Worm (Caenorhabditis elegans) whole organism, late embryonic: Measurements from ENCODE around the gene R52.4.
"Not testable (repeated sequence)": the region's sequence is repeated elsewhere in the genome, so short reads cannot be mapped to it uniquely, and the experiment has no call there.

Experiments
- C08G9.2 ChIP-seq: sonication (generic microtip); optimal IDR thresholded peaks from 2 replicates; lab custom pipeline; 2016; ENCODE audit warnings: mild to moderate bottlenecking, missing genetic modification characterization, moderate library complexity, missing compliant biosample characterization
- F13H6.1 ChIP-seq: sonication (generic microtip); optimal IDR thresholded peaks from 2 replicates; lab custom pipeline; 2016; ENCODE audit warnings: missing genetic modification characterization, missing compliant biosample characterization
- K02D7.2 ChIP-seq: sonication (generic microtip); optimal IDR thresholded peaks from 2 replicates; lab custom pipeline; 2017; ENCODE audit warnings: mild to moderate bottlenecking, missing genetic modification characterization, missing compliant biosample characterization
- K09A11.1 ChIP-seq: sonication (generic microtip); optimal IDR thresholded peaks from 2 replicates; lab custom pipeline; 2017; ENCODE audit warnings: antibody characterized with exemption, mild to moderate bottlenecking, missing genetic modification characterization, missing compliant biosample characterization; ENCODE audit not compliant: insufficient read depth
- Y22D7AL.16 ChIP-seq: sonication (generic microtip); optimal IDR thresholded peaks from 2 replicates; lab custom pipeline; 2016; ENCODE audit warnings: missing genetic modification characterization, missing compliant biosample characterization
- ama-1 ChIP-seq: fragments of 150-350 bp; optimal IDR thresholded peaks from 2 replicates; lab custom pipeline; 2014
- ceh-14 ChIP-seq: sonication (generic microtip); optimal IDR thresholded peaks from 2 replicates; lab custom pipeline; 2016; ENCODE audit warnings: missing genotype, missing genetic modification characterization, missing compliant biosample characterization
- ceh-19 ChIP-seq: fragments of 200-800 bp; sonication (Bioruptor generic); optimal IDR thresholded peaks from 2 replicates; lab custom pipeline; 2018; ENCODE audit warnings: mild to moderate bottlenecking, missing genetic modification characterization, missing compliant biosample characterization
- ceh-2 ChIP-seq: sonication (generic microtip); optimal IDR thresholded peaks from 2 replicates; lab custom pipeline; 2016; ENCODE audit warnings: missing genotype, missing genetic modification characterization, missing compliant biosample characterization
- ceh-24 ChIP-seq: sonication (generic microtip); optimal IDR thresholded peaks from 2 replicates; lab custom pipeline; 2016; ENCODE audit warnings: mild to moderate bottlenecking, missing genetic modification characterization, missing compliant biosample characterization
- ceh-31 ChIP-seq: sonication (generic microtip); optimal IDR thresholded peaks from 2 replicates; lab custom pipeline; 2016; ENCODE audit warnings: missing genetic modification characterization, missing compliant biosample characterization
- ceh-34 ChIP-seq: sonication (generic microtip); optimal IDR thresholded peaks from 2 replicates; lab custom pipeline; 2016; ENCODE audit warnings: mild to moderate bottlenecking, missing genetic modification characterization, missing compliant biosample characterization
- ceh-9 ChIP-seq: sonication (generic microtip); optimal IDR thresholded peaks from 2 replicates; lab custom pipeline; 2016; ENCODE audit warnings: mild to moderate bottlenecking, missing genetic modification characterization, inconsistent platforms, missing compliant biosample characterization
- che-1 ChIP-seq: sonication (generic microtip); optimal IDR thresholded peaks from 2 replicates; lab custom pipeline; 2016; ENCODE audit warnings: mild to moderate bottlenecking, missing genetic modification characterization, missing compliant biosample characterization
- dve-1 ChIP-seq: sonication (generic microtip); optimal IDR thresholded peaks from 2 replicates; lab custom pipeline; 2017; ENCODE audit warnings: antibody characterized with exemption, mild to moderate bottlenecking, missing genetic modification characterization, missing compliant biosample characterization
- elt-4 ChIP-seq: sonication (generic microtip); optimal IDR thresholded peaks from 2 replicates; lab custom pipeline; 2016; ENCODE audit warnings: missing genetic modification characterization, missing compliant biosample characterization
- ets-4 ChIP-seq: sonication (generic microtip); optimal IDR thresholded peaks from 2 replicates; lab custom pipeline; 2016; ENCODE audit warnings: missing genetic modification characterization, missing compliant biosample characterization
- eyg-1 ChIP-seq: sonication (generic microtip); optimal IDR thresholded peaks from 2 replicates; lab custom pipeline; 2016; ENCODE audit warnings: missing genotype, missing genetic modification characterization, missing compliant biosample characterization
- fax-1 ChIP-seq: sonication (generic microtip); optimal IDR thresholded peaks from 2 replicates; lab custom pipeline; 2016; ENCODE audit warnings: missing genotype, missing genetic modification characterization, missing compliant biosample characterization
- fkh-6 ChIP-seq: sonication (generic microtip); optimal IDR thresholded peaks from 2 replicates; lab custom pipeline; 2016; ENCODE audit warnings: missing genetic modification characterization, missing compliant biosample characterization
- gmeb-2 ChIP-seq: sonication (generic microtip); optimal IDR thresholded peaks from 2 replicates; lab custom pipeline; 2016; ENCODE audit warnings: missing genetic modification characterization, inconsistent platforms, missing compliant biosample characterization
- hlh-30 ChIP-seq: sonication (generic microtip); optimal IDR thresholded peaks from 2 replicates; lab custom pipeline; 2017; ENCODE audit warnings: antibody characterized with exemption, missing genetic modification characterization, missing compliant biosample characterization; ENCODE audit not compliant: insufficient read depth
- hlh-6 ChIP-seq: sonication (generic microtip); optimal IDR thresholded peaks from 2 replicates; lab custom pipeline; 2016; ENCODE audit warnings: missing genotype, missing genetic modification characterization, missing compliant biosample characterization
- madf-2 ChIP-seq: sonication (generic microtip); optimal IDR thresholded peaks from 2 replicates; lab custom pipeline; 2017; ENCODE audit warnings: missing genetic modification characterization, missing compliant biosample characterization
- nfya-1 ChIP-seq: sonication (generic microtip); optimal IDR thresholded peaks from 2 replicates; lab custom pipeline; 2017; ENCODE audit warnings: missing genetic modification characterization, mild to moderate bottlenecking, missing compliant biosample characterization, antibody characterized with exemption, moderate library complexity
- npax-4 ChIP-seq: sonication (generic microtip); optimal IDR thresholded peaks from 2 replicates; lab custom pipeline; 2016; ENCODE audit warnings: missing genetic modification characterization, missing compliant biosample characterization
- pax-1 ChIP-seq: fragments of 150-350 bp; optimal IDR thresholded peaks from 2 replicates; lab custom pipeline; 2014; ENCODE audit warnings: missing biosample characterization, missing genetic modification characterization
- pha-2 ChIP-seq: sonication (generic microtip); optimal IDR thresholded peaks from 2 replicates; lab custom pipeline; 2017; ENCODE audit warnings: mild to moderate bottlenecking, missing genetic modification characterization, missing compliant biosample characterization
- ref-2 ChIP-seq: sonication (generic microtip); optimal IDR thresholded peaks from 2 replicates; lab custom pipeline; 2016; ENCODE audit warnings: missing genetic modification characterization, missing compliant biosample characterization
- rnt-1 ChIP-seq: sonication (generic microtip); optimal IDR thresholded peaks from 2 replicates; lab custom pipeline; 2016; ENCODE audit warnings: missing genetic modification characterization, missing compliant biosample characterization
- sdc-2 ChIP-seq: sonication (generic microtip); optimal IDR thresholded peaks from 2 replicates; lab custom pipeline; 2016; ENCODE audit warnings: missing genotype, missing genetic modification characterization, missing compliant biosample characterization
- tbx-2 ChIP-seq: sonication (generic microtip); optimal IDR thresholded peaks from 2 replicates; lab custom pipeline; 2016; ENCODE audit warnings: missing genetic modification characterization, missing compliant biosample characterization
- ttx-3 ChIP-seq: sonication (generic microtip); optimal IDR thresholded peaks from 2 replicates; lab custom pipeline; 2016; ENCODE audit warnings: missing genetic modification reagents, missing genetic modification characterization, missing compliant biosample characterization
- unc-3 ChIP-seq, 2 experiments: fragments of 200-800 bp in 1 of 2; sonication (Bioruptor generic) in 1 of 2; sonication (generic microtip) in 1 of 2; conservative IDR thresholded peaks in 1 of 2; optimal IDR thresholded peaks in 1 of 2; 2 replicates each; pipeline versions ENCODE4 v1.3.6 to Lab custom; 2016 to 2022; ENCODE audit warnings: missing compliant biosample characterization in 2 of 2, missing genetic modification characterization in 2 of 2, missing genetic modification reagents in 1 of 2
- unc-42 ChIP-seq: sonication (generic microtip); optimal IDR thresholded peaks from 2 replicates; lab custom pipeline; 2016; ENCODE audit warnings: missing genotype, missing genetic modification characterization, missing compliant biosample characterization
- zip-5 ChIP-seq: sonication (generic microtip); optimal IDR thresholded peaks from 2 replicates; lab custom pipeline; 2016; ENCODE audit warnings: missing genetic modification characterization, missing compliant biosample characterization
- ztf-16 ChIP-seq: sonication (generic microtip); optimal IDR thresholded peaks from 2 replicates; lab custom pipeline; 2017; ENCODE audit warnings: missing genetic modification characterization, missing compliant biosample characterization

R52.4 gene

ce11 chrII:2108295-2108694 is at the start of gene R52.4:
Gene R52.4 (minus strand): TSS chrII:2108395.
- no peak for TF ChIP-seq pha-2 (tag; lab: Kevin White, UChicago)
- TF ChIP-seq K09A11.1 = no peak

ce11 chrII:2153708-2154107 is 45.5 kb upstream of the R52.4 start, which contains the start of gene math-18:
Gene math-18 (plus strand): TSS chrII:2154008.
- TF ChIP-seq ceh-31, K02D7.2, ets-4 (tag; lab: Kevin White, UChicago): not testable (repeated sequence)
- TF ChIP-seq, all 69 proteins: peak for 0; not testable (repeated sequence) for 69

- TF ChIP-seq eyg-1 (tag; lab: Kevin White, UChicago) = no peak
- TF ChIP-seq F13H6.1 = no peak
- TF ChIP-seq che-1 (tag; lab: Kevin White, UChicago) = no peak
- TF ChIP-seq ref-2 (tag; lab: Kevin White, UChicago) = no peak
- no peak for TF ChIP-seq unc-42
- no peak for TF ChIP-seq fax-1 (tag; lab: Kevin White, UChicago)
- TF ChIP-seq C08G9.2 (tag; lab: Kevin White, UChicago) = no peak
- TF ChIP-seq zip-5 (tag; lab: Kevin White, UChicago) = no peak
- TF ChIP-seq tbx-2 (tag; lab: Kevin White, UChicago) = no peak
- no peak for TF ChIP-seq ceh-34 (tag; lab: Kevin White, UChicago)
Observed at ce11 chrII:2152455-2152854, 44.3 kb upstream of the R52.4 start.

ce11 chrII:2150485-2150985 is 42.3 kb upstream of the R52.4 start, which contains the start of the genes C40A11.7 and C40A11.8:
Gene C40A11.7 (minus strand): TSS chrII:2150585.
Gene C40A11.8 (minus strand): TSS chrII:2150935.
- TF ChIP-seq zip-5 (tag; lab: Kevin White, UChicago) = no peak
- no peak for TF ChIP-seq pax-1 (tag; lab: Kevin White, UChicago)
- no peak for TF ChIP-seq sdc-2 (tag; lab: Kevin White, UChicago)
- no peak for TF ChIP-seq ttx-3 (tag; lab: Kevin White, UChicago)
- TF ChIP-seq ets-4 (tag; lab: Kevin White, UChicago) = no peak
- no peak for TF ChIP-seq hlh-6
- TF ChIP-seq eyg-1 (tag; lab: Kevin White, UChicago) = no peak
- TF ChIP-seq pha-2 (tag; lab: Kevin White, UChicago) = no peak
- no peak for TF ChIP-seq fkh-6 (tag; lab: Kevin White, UChicago)
- TF ChIP-seq ztf-16 (tag; lab: Kevin White, UChicago) = no peak
- no peak for TF ChIP-seq Y22D7AL.16 (tag; lab: Kevin White, UChicago)
- no peak for TF ChIP-seq ama-1 (lab: Kevin White, UChicago)
- TF ChIP-seq nfya-1 (tag; lab: Kevin White, UChicago) = no peak
- no peak for TF ChIP-seq ref-2 (tag; lab: Kevin White, UChicago)
- TF ChIP-seq fax-1 (tag; lab: Kevin White, UChicago) = no peak
- no peak for TF ChIP-seq dve-1 (tag; lab: Kevin White, UChicago)
- TF ChIP-seq che-1 (tag; lab: Kevin White, UChicago) = no peak

- TF ChIP-seq ceh-24 (tag; lab: Kevin White, UChicago) (no peak), ceh-19 (GFP tag; lab: Kevin White, UChicago) (no peak), madf-2 (tag; lab: Kevin White, UChicago) (no peak), pax-1 (tag; lab: Kevin White, UChicago) (no peak)
Observed at ce11 chrII:2146900-2147375, 38.7 kb upstream of the R52.4 start, which contains the start of gene C40A11.2. Gene C40A11.2 (plus strand): TSS chrII:2146950.

- TF ChIP-seq rnt-1 (no peak), elt-4 (no peak), npax-4 (tag; lab: Kevin White, UChicago) (no peak), ceh-24 (tag; lab: Kevin White, UChicago) (no peak), gmeb-2 (no peak), Y22D7AL.16 (tag; lab: Kevin White, UChicago) (no peak), ceh-2 (tag; lab: Kevin White, UChicago) (no peak), hlh-30 (tag; lab: Kevin White, UChicago) (no peak), ceh-9 (tag; lab: Kevin White, UChicago) (no peak), unc-3 (GFP tag; conservative IDR thresholded peaks at IDR 0.05; lab: Robert Waterston, UW) (no peak), unc-3 (tag; optimal IDR thresholded peaks at IDR 0.05; lab: Kevin White, UChicago) (no peak), ceh-14 (tag; lab: Kevin White, UChicago) (no peak)
Observed at ce11 chrII:2145566-2145965, 37.4 kb upstream of the R52.4 start, which contains the start of gene C40A11.6. Gene C40A11.6 (minus strand): TSS chrII:2145666.
